Worm (Caenorhabditis elegans) whole organism, early embryonic: Measurements from ENCODE around the gene T20B3.14.

ENCODE experiments used
- aly-1 ChIP-seq: sonication (generic microtip); optimal IDR thresholded peaks from 2 replicates; lab custom pipeline; 2016; ENCODE audit warnings: missing genetic modification characterization, missing compliant biosample characterization
- hmg-4 ChIP-seq: fragments of 200-800 bp; sonication (Bioruptor generic); optimal IDR thresholded peaks from 2 replicates; lab custom pipeline; 2018; ENCODE audit warnings: mild to moderate bottlenecking, missing genetic modification characterization, missing compliant biosample characterization
- hnd-1 ChIP-seq: sonication (generic microtip); optimal IDR thresholded peaks from 2 replicates; lab custom pipeline; 2016; ENCODE audit warnings: missing genetic modification characterization, missing compliant biosample characterization

- TF ChIP-seq hmg-4 (GFP tag; lab: Kevin White, UChicago), result no peak
- no peak for TF ChIP-seq hnd-1 (tag; lab: Kevin White, UChicago)
- TF ChIP-seq aly-1, result no peak
These were observed 8.3 kb upstream of the T20B3.14 start, which contains the start of gene srh-214 for ce11 chrV:16829396-16829795.
